Fruit fly (Drosophila melanogaster): ENCODE measurements around the gene CG31926.

DNA sequence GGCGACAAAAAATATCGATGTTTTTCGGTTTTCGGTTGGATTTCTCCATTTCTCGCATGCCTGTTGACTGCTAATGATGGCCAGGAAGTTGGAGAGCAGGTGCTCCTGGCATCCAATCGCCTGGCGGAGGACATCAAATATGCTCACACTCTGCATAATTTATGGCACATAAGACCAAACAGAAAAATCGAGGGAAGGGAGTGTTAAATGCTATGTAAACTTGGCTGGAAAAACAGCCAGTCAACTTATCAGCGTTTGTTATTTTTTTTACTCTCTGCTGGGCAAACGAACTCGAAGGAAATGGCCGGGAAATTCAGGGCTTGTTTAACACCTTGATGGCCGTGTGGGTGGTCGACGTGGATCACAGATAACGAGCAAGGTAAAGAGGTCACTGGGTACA is 47.1 kb upstream of the CG31926 start:
- TF ChIP-seq CG8159 (tag; optimal IDR thresholded peaks at IDR 0.05) (no peak), EcR (GFP tag; optimal IDR thresholded peaks at IDR 0.05) (no peak), fd96Ca (GFP tag; IDR thresholded peaks at IDR 0.05) (no peak), CG8301 (tag; optimal IDR thresholded peaks at IDR 0.05) (no peak), Pif1A (GFP tag; optimal IDR thresholded peaks at IDR 0.05) (no peak), Ets98B (GFP tag; IDR thresholded peaks at IDR 0.05) (no peak), CG4496 (GFP tag; IDR thresholded peaks at IDR 0.05) (no peak), CG13204 (GFP tag; optimal IDR thresholded peaks at IDR 0.05) (no peak), gl (tag; optimal IDR thresholded peaks at IDR 0.05) (no peak), CG15710 (tag; optimal IDR thresholded peaks at IDR 0.05) (no peak), CG17806 (tag; optimal IDR thresholded peaks at IDR 0.05) (no peak), CG12605 (GFP tag; IDR thresholded peaks at IDR 0.05) (no peak), rn (GFP tag; IDR thresholded peaks at IDR 0.05) (no peak), CG32121 (GFP tag; IDR thresholded peaks at IDR 0.05) (no peak)

Data from whole organism, pupa.